Worm (Caenorhabditis elegans) whole organism, L4 larva: ENCODE measurements around the gene let-754.

Experiments used
- F49E8.2 ChIP-seq: sonication (generic microtip); optimal IDR thresholded peaks from 2 replicates; lab custom pipeline; 2016; ENCODE audit warnings: missing compliant biosample characterization, mild to moderate bottlenecking, missing genetic modification characterization, borderline replicate concordance
- R02D3.7 ChIP-seq: fragments of 150-350 bp; sonication (generic microtip); optimal IDR thresholded peaks from 3 replicates; lab custom pipeline; 2014; ENCODE audit warnings: missing biosample characterization, missing genetic modification characterization
- T20F7.1 ChIP-seq: fragments of 200-800 bp; sonication (Bioruptor generic); optimal IDR thresholded peaks from 2 replicates; lab custom pipeline; 2018; ENCODE audit warnings: mild to moderate bottlenecking, missing genetic modification characterization, missing compliant biosample characterization
- Y48G9A.11 ChIP-seq: fragments of 200-800 bp; sonication (Bioruptor generic); IDR thresholded peaks from 2 replicates; pipeline ENCODE4 v1.3.6; 2022; ENCODE audit warnings: missing genetic modification reagents, missing genetic modification characterization, missing compliant biosample characterization
- aha-1 ChIP-seq: fragments of 150-350 bp; peaks from one replicate; lab custom pipeline; 2014; ENCODE audit warnings: missing biosample characterization, missing genetic modification characterization
- ceh-28 ChIP-seq: fragments of 150-350 bp; optimal IDR thresholded peaks from 2 replicates; lab custom pipeline; 2014; ENCODE audit warnings: missing biosample characterization, missing genetic modification reagents, missing genetic modification characterization
- ceh-32 ChIP-seq: sonication (generic microtip); optimal IDR thresholded peaks from 2 replicates; lab custom pipeline; 2016; ENCODE audit warnings: mild to moderate bottlenecking, missing genetic modification characterization, missing compliant biosample characterization; ENCODE audit not compliant: poor library complexity
- ceh-82 ChIP-seq: sonication (generic microtip); optimal IDR thresholded peaks from 2 replicates; lab custom pipeline; 2017; ENCODE audit warnings: missing biosample characterization, missing genetic modification characterization
- cey-2 ChIP-seq: sonication (generic microtip); optimal IDR thresholded peaks from 3 replicates; lab custom pipeline; 2017; ENCODE audit warnings: missing genetic modification characterization, mild to moderate bottlenecking, missing compliant biosample characterization, antibody characterized with exemption, borderline replicate concordance; ENCODE audit not compliant: insufficient read depth
- dmd-6 ChIP-seq: fragments of 200-800 bp; sonication (Bioruptor generic); IDR thresholded peaks from 2 replicates; pipeline ENCODE4 v1.3.6; 2022; ENCODE audit warnings: missing genetic modification reagents, missing genetic modification characterization, missing compliant biosample characterization
- dpl-1 ChIP-seq: fragments of 150-350 bp; optimal IDR thresholded peaks from 2 replicates; lab custom pipeline; 2014; ENCODE audit warnings: missing biosample characterization, missing genetic modification reagents, missing genetic modification characterization
- dve-1 ChIP-seq: sonication (generic microtip); optimal IDR thresholded peaks from 2 replicates; lab custom pipeline; 2017; ENCODE audit warnings: antibody characterized with exemption, mild to moderate bottlenecking, missing genetic modification characterization, missing compliant biosample characterization; ENCODE audit not compliant: insufficient read depth
- egl-43 ChIP-seq: fragments of 200-800 bp; sonication (Bioruptor generic); IDR thresholded peaks from 2 replicates; pipeline ENCODE4 v1.3.6; 2022; ENCODE audit warnings: missing genetic modification reagents, missing genetic modification characterization, missing compliant biosample characterization
- fkh-10 ChIP-seq: fragments of 150-350 bp; optimal IDR thresholded peaks from 2 replicates; lab custom pipeline; 2014; ENCODE audit warnings: missing biosample characterization, missing genetic modification reagents, missing genetic modification characterization
- hif-1 ChIP-seq, 2 experiments: sonication (generic microtip); optimal IDR thresholded peaks; 2 replicates each; lab custom pipeline; 2016 to 2017; ENCODE audit warnings: missing compliant biosample characterization in 2 of 2, missing genetic modification characterization in 2 of 2, missing genetic modification reagents in 2 of 2, missing genotype in 2 of 2, mild to moderate bottlenecking in 1 of 2
- hlh-30 ChIP-seq: sonication (generic microtip); optimal IDR thresholded peaks from 2 replicates; lab custom pipeline; 2017; ENCODE audit warnings: antibody characterized with exemption, mild to moderate bottlenecking, missing genetic modification characterization, missing compliant biosample characterization; ENCODE audit not compliant: insufficient read depth
- hmg-1.1 ChIP-seq: fragments of 200-800 bp; sonication (Bioruptor generic); IDR thresholded peaks from 2 replicates; pipeline ENCODE4 v1.3.6; 2022; ENCODE audit warnings: missing genetic modification reagents, missing genetic modification characterization, missing compliant biosample characterization
- lim-7 ChIP-seq: fragments of 200-800 bp; sonication (Bioruptor generic); IDR thresholded peaks from 2 replicates; pipeline ENCODE4 v1.3.6; 2022; ENCODE audit warnings: missing genetic modification characterization, missing compliant biosample characterization
- lsy-2 ChIP-seq, 2 experiments: fragments of 150-350 bp in 1 of 2; sonication (generic microtip) in 1 of 2; optimal IDR thresholded peaks; 2 replicates each; lab custom pipeline; 2014 to 2017; ENCODE audit warnings: missing biosample characterization in 2 of 2, missing genetic modification characterization in 2 of 2
- mdl-1 ChIP-seq, 2 experiments: fragments of 150-350 bp in 1 of 2; sonication (generic microtip) in 1 of 2; optimal IDR thresholded peaks; 2 replicates each; lab custom pipeline; 2014 to 2017; ENCODE audit warnings: missing biosample characterization in 2 of 2, missing genetic modification characterization in 2 of 2
- mdt-29 ChIP-seq: fragments of 200-800 bp; sonication (Bioruptor generic); IDR thresholded peaks from 2 replicates; pipeline ENCODE4 v1.3.6; 2022; ENCODE audit warnings: missing genetic modification reagents, missing genetic modification characterization, missing compliant biosample characterization
- mes-2 ChIP-seq: sonication (generic microtip); optimal IDR thresholded peaks from 2 replicates; lab custom pipeline; 2016; ENCODE audit warnings: missing genotype, mild to moderate bottlenecking, missing genetic modification characterization, missing compliant biosample characterization; ENCODE audit not compliant: poor library complexity, severe bottlenecking
- nhr-102 ChIP-seq: sonication (generic microtip); optimal IDR thresholded peaks from 2 replicates; lab custom pipeline; 2016; ENCODE audit warnings: mild to moderate bottlenecking, missing genetic modification characterization, moderate library complexity, missing compliant biosample characterization
- nhr-11 ChIP-seq: fragments of 150-350 bp; optimal IDR thresholded peaks from 2 replicates; lab custom pipeline; 2014; ENCODE audit warnings: missing biosample characterization, missing genetic modification characterization
- nhr-111 ChIP-seq: fragments of 200-800 bp; sonication (Bioruptor generic); optimal IDR thresholded peaks from 2 replicates; lab custom pipeline; 2018; ENCODE audit warnings: mild to moderate bottlenecking, missing genetic modification characterization, missing compliant biosample characterization
- nhr-237 ChIP-seq: sonication (generic microtip); optimal IDR thresholded peaks from 2 replicates; lab custom pipeline; 2017; ENCODE audit warnings: missing biosample characterization, missing genetic modification characterization
- nhr-25 ChIP-seq: sonication (generic microtip); optimal IDR thresholded peaks from 2 replicates; lab custom pipeline; 2017; ENCODE audit warnings: missing genetic modification characterization, mild to moderate bottlenecking, missing compliant biosample characterization, antibody characterized with exemption, moderate library complexity, borderline replicate concordance; ENCODE audit not compliant: insufficient read depth
- nhr-28 ChIP-seq: fragments of 150-350 bp; optimal IDR thresholded peaks from 2 replicates; lab custom pipeline; 2014; ENCODE audit warnings: missing biosample characterization, missing genetic modification characterization
- nhr-6 ChIP-seq: fragments of 150-350 bp; optimal IDR thresholded peaks from 2 replicates; lab custom pipeline; 2014; ENCODE audit warnings: missing biosample characterization, missing genetic modification characterization
- nhr-76 ChIP-seq: fragments of 150-350 bp; optimal IDR thresholded peaks from 2 replicates; lab custom pipeline; 2014; ENCODE audit warnings: missing biosample characterization, missing genetic modification characterization
- snpc-4 ChIP-seq: fragments of 150-350 bp; optimal IDR thresholded peaks from 2 replicates; lab custom pipeline; 2014; ENCODE audit warnings: missing biosample characterization, missing genetic modification characterization
- tra-1 ChIP-seq: fragments of 200-800 bp; sonication (Bioruptor generic); IDR thresholded peaks from 2 replicates; pipeline ENCODE4 v1.3.6; 2022; ENCODE audit warnings: missing genetic modification reagents, missing genetic modification characterization, missing compliant biosample characterization
- unc-130 ChIP-seq: sonication (generic microtip); optimal IDR thresholded peaks from 2 replicates; lab custom pipeline; 2016; ENCODE audit warnings: missing genetic modification reagents, missing genetic modification characterization, missing compliant biosample characterization
- unc-39 ChIP-seq: sonication (generic microtip); optimal IDR thresholded peaks from 2 replicates; lab custom pipeline; 2017; ENCODE audit warnings: missing biosample characterization, missing genetic modification characterization
- zfp-2 ChIP-seq: sonication (generic microtip); optimal IDR thresholded peaks from 2 replicates; lab custom pipeline; 2016; ENCODE audit warnings: mild to moderate bottlenecking, missing genetic modification characterization, missing compliant biosample characterization
- zfp-3 ChIP-seq: fragments of 200-800 bp; sonication (Bioruptor generic); conservative IDR thresholded peaks from 2 replicates; pipeline ENCODE4 v1.3.6; 2022; ENCODE audit warnings: missing genetic modification reagents, missing genetic modification characterization, missing compliant biosample characterization
- zip-11 ChIP-seq: fragments of 200-800 bp; sonication (Bioruptor generic); IDR thresholded peaks from 2 replicates; pipeline ENCODE4 v1.3.6; 2022; ENCODE audit warnings: missing genetic modification characterization, missing compliant biosample characterization
- zip-2 ChIP-seq: fragments of 150-350 bp; optimal IDR thresholded peaks from 2 replicates; lab custom pipeline; 2014; ENCODE audit warnings: missing biosample characterization, missing genetic modification characterization

The let-754 gene

ce11 chrIII:7946968-7947491 lies 6.1 kb downstream of the let-754 start, which contains the start of gene gsto-1 (continued):
- TF ChIP-seq zip-11 (GFP tag; lab: Robert Waterston, UW) = no peak
- TF ChIP-seq snpc-4 = no peak
- no peak for TF ChIP-seq zfp-2
- TF ChIP-seq dmd-6 (GFP tag; lab: Robert Waterston, UW) = no peak

DNA sequence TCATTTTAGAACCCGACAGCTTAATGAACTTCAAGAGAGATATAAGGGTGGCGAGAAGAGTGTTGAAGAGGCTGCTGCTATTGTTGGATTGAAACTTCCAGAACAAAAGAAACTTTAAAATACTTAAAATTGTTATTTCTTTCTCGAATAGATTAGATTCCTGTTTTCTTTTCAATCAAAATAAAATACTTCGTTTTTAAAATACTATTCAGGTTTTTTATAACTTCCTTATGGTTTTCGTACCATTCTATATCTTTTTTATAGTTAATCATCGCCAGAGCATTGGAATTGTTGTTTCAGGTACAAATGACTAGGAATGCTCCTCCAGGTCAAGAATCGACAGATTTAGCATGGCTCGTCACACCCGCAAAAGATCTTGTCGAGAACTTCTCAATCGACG lies 11.7 kb downstream of the let-754 start, which contains the start of gene kle-2:
kle-2 (plus strand) TSS at position 301 of the 400 bp plus-strand sequence.
- TF ChIP-seq cey-2 (tag; lab: Kevin White, UChicago) (no peak), ceh-32 (tag; lab: Kevin White, UChicago) (no peak), ceh-28 (tag; lab: Kevin White, UChicago) (no peak), R02D3.7 (tag; lab: Kevin White, UChicago) (no peak), mes-2 (no peak)

DNA sequence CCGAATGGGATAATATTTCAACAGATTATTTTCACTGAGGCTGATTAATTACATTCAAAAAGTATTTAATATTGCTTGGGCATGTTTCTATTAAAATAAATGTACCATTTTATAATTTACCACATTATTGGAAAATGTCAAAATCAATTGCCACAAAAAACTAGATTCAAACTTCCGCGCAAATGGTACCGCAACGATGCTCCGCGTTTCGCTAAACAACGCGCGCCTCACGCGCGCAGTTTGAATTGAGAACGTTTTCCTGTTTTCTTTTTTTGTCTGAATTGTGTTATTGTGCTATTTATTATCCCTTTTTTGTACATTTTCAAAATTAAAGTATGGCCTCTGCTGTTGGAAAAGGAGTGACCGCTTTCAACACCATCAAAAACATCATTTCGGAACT lies 12.3 kb downstream of the let-754 start, which contains the start of gene C29E4.12:
C29E4.12 (plus strand) TSS at position 333 of the 400 bp plus-strand sequence.
- TF ChIP-seq mdt-29 (GFP tag; lab: Robert Waterston, UW) (no peak), fkh-10 (GFP tag; lab: Kevin White, UChicago) (peak; percentile 38), nhr-76 (no peak), nhr-102 (tag; lab: Kevin White, UChicago) (no peak), nhr-28 (tag; lab: Kevin White, UChicago) (peak; percentile 52), nhr-111 (GFP tag; lab: Kevin White, UChicago) (no peak), dpl-1 (peak; percentile 96), tra-1 (GFP tag; lab: Robert Waterston, UW) (no peak), nhr-11 (tag; lab: Kevin White, UChicago) (peak; percentile 11), nhr-6 (tag; lab: Kevin White, UChicago) (peak; percentile 45), lim-7 (no peak), hlh-30 (tag; lab: Kevin White, UChicago) (peak; percentile 79), lsy-2 (tag; optimal IDR thresholded peaks at IDR 0.05; lab: Kevin White, UChicago) (peak in 1 of 2 experiments; percentile 83), hmg-1.1 (GFP tag; lab: Robert Waterston, UW) (peak; percentile 65; the same call in 1 of the 2 replicates), unc-39 (tag; lab: Kevin White, UChicago) (no peak), zfp-3 (GFP tag; lab: Robert Waterston, UW) (no peak), aha-1 (tag; lab: Kevin White, UChicago) (peak; percentile 62), mes-2 (peak; percentile 77), hif-1 (tag; optimal IDR thresholded peaks at IDR 0.05; lab: Kevin White, UChicago) (peak in 1 of 2 experiments; percentile 27), egl-43 (no peak), T20F7.1 (GFP tag; lab: Kevin White, UChicago) (peak; percentile 99), nhr-25 (peak; percentile 55), Y48G9A.11 (GFP tag; lab: Robert Waterston, UW) (peak; percentile 94), dve-1 (tag; lab: Kevin White, UChicago) (peak; percentile 26)

DNA sequence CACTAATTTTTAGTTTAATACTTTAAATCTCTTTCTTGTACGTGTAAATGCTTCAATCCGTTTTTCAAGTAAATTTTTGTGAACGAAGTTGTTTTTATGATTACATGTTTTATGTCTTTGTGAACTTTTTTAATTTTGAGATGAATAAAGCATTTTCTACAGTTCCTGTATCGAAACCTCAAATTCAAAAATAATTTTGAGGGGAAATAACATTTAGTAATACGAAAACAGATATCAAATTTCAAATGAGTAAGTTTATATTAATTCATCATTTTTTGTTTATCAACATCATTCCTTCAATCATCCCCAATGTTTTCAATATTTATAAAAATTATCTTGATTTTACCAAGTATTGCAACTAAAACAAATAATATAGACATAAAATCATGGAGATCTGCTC lies 15.6 kb downstream of the let-754 start, which contains the start of gene C29E4.10:
C29E4.10 (plus strand) TSS at position 301 of the 400 bp plus-strand sequence.
- TF ChIP-seq unc-130 (no peak), lsy-2 (tag; optimal IDR thresholded peaks at IDR 0.05; lab: Kevin White, UChicago) (no peak), ceh-82 (tag; lab: Kevin White, UChicago) (no peak), zip-2 (tag; lab: Kevin White, UChicago) (no peak), mdt-29 (GFP tag; lab: Robert Waterston, UW) (no peak), mdl-1 (tag; optimal IDR thresholded peaks at IDR 0.05; lab: Kevin White, UChicago) (no peak), F49E8.2 (tag; lab: Kevin White, UChicago) (no peak), nhr-237 (tag; lab: Kevin White, UChicago) (no peak)
